Worm (Caenorhabditis elegans): ENCODE measurements around the gene ger-1.

ger-1 gene

DNA sequence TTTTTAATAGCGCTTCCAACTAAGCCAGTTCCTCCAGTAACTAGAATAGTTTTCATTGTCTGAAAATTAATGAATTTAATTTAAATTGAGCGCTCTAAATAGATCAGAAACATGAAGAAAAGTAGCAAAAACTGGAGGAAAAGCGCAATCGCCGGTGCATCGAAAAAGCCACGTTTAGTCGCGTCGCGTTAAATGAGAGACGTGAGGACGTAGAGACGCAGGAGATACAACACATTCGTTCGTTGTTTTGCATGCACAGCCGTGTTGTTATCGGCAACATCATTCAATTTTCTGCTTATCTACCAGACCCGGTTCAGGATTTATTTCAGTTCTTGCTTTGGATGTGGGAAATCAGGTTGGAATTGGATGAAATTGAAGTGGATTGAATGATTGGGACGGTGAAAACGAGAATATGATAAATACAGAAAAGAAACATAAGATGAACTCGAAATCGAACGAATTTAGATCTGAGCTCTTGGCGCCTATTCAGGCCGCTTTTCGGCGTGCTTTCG, at the start of gene ger-1:
TSS of gene ger-1 (minus strand) at position 93 of the 512 bp plus-strand sequence.
- no peak for TF ChIP-seq die-1 (tag; optimal IDR thresholded peaks at IDR 0.05)
- no peak for TF ChIP-seq K11D2.4 (GFP tag; IDR thresholded peaks at IDR 0.05)
- no peak for TF ChIP-seq B0035.1 (tag; optimal IDR thresholded peaks at IDR 0.05)
- TF ChIP-seq F57C9.4 (tag; optimal IDR thresholded peaks at IDR 0.05) = no peak
- TF ChIP-seq dox-1 (GFP tag; IDR thresholded peaks at IDR 0.05) = 0 out of 2 replicates have a peak, but pooled peaks have one; percentile 21
- TF ChIP-seq B0336.3 (GFP tag; IDR thresholded peaks at IDR 0.05) = no peak
- TF ChIP-seq madf-6 (GFP tag; IDR thresholded peaks at IDR 0.05) = peak; percentile 62
- peak; percentile 12 for TF ChIP-seq tbp1 (GFP tag; optimal IDR thresholded peaks at IDR 0.05)
- TF ChIP-seq nhr-120 (GFP tag; IDR thresholded peaks at IDR 0.05) = no peak
- no peak for TF ChIP-seq cebp-2 (GFP tag; IDR thresholded peaks at IDR 0.05)
- no peak for TF ChIP-seq ztf-6 (GFP tag; IDR thresholded peaks at IDR 0.05)
- no peak for TF ChIP-seq ztf-18 (tag; optimal IDR thresholded peaks at IDR 0.05)
- no peak for TF ChIP-seq F39B2.1 (GFP tag; IDR thresholded peaks at IDR 0.05)
- TF ChIP-seq lin-40 (tag; optimal IDR thresholded peaks at IDR 0.05) = no peak
- TF ChIP-seq lag-1 (GFP tag; IDR thresholded peaks at IDR 0.05) = no peak
- TF ChIP-seq F37B4.10 (GFP tag; IDR thresholded peaks at IDR 0.05) = no peak
- 0 out of 2 replicates have a peak, but pooled peaks have one; percentile 48 for TF ChIP-seq hsf-1 (GFP tag; IDR thresholded peaks at IDR 0.05)
- TF ChIP-seq repo-1 (tag; optimal IDR thresholded peaks at IDR 0.05) = no peak
- TF ChIP-seq egl-44 (GFP tag; IDR thresholded peaks at IDR 0.05) = no peak
- TF ChIP-seq rpc-1 (optimal IDR thresholded peaks at IDR 0.05) = no peak
- no peak for TF ChIP-seq rpc-1 (tag; optimal IDR thresholded peaks at IDR 0.05)
- TF ChIP-seq nhr-80 (tag; optimal IDR thresholded peaks at IDR 0.05) = peak; percentile 18
- no peak for TF ChIP-seq zim-3 (tag; optimal IDR thresholded peaks at IDR 0.05)
- no peak for TF ChIP-seq lir-1 (GFP tag; conservative IDR thresholded peaks at IDR 0.05)
- TF ChIP-seq attf-5 (GFP tag; optimal IDR thresholded peaks at IDR 0.05) = no peak
- peak; percentile 0 for TF ChIP-seq lin-54 (GFP tag; optimal IDR thresholded peaks at IDR 0.05)
- TF ChIP-seq madf-3 (GFP tag; IDR thresholded peaks at IDR 0.05) = 0 out of 2 replicates have a peak, but pooled peaks have one; percentile 21
- TF ChIP-seq hrde-1 (tag; optimal IDR thresholded peaks at IDR 0.05; ENCODE audit: borderline replicate concordance) = no peak

- TF ChIP-seq lin-26 (GFP tag; IDR thresholded peaks at IDR 0.05) (no peak), nhr-90 (tag; optimal IDR thresholded peaks at IDR 0.05) (no peak), Y67H2A.10 (GFP tag; conservative IDR thresholded peaks at IDR 0.05) (no peak), xnd-1 (tag; optimal IDR thresholded peaks at IDR 0.05) (no peak), rec-8 (tag; optimal IDR thresholded peaks at IDR 0.05) (no peak), K12H6.12 (tag; optimal IDR thresholded peaks at IDR 0.05) (no peak), tbx-9 (tag; optimal IDR thresholded peaks at IDR 0.05; ENCODE audit: borderline replicate concordance) (no peak), ets-4 (GFP tag; optimal IDR thresholded peaks at IDR 0.05) (no peak), ZK185.1 (tag; optimal IDR thresholded peaks at IDR 0.05; ENCODE audit: poor library complexity, severe bottlenecking) (peak; percentile 21), nfyb-1 (GFP tag; IDR thresholded peaks at IDR 0.05) (no peak), repo-1 (tag; optimal IDR thresholded peaks at IDR 0.05) (peak; percentile 21), bed-1 (GFP tag; IDR thresholded peaks at IDR 0.05) (no peak), tbp1 (GFP tag; optimal IDR thresholded peaks at IDR 0.05) (peak; percentile 21), akir-1 (GFP tag; optimal IDR thresholded peaks at IDR 0.05) (no peak), ztf-25 (GFP tag; IDR thresholded peaks at IDR 0.05) (no peak), lin-54 (GFP tag; optimal IDR thresholded peaks at IDR 0.05) (peak; percentile 35), efl-1 (GFP tag; optimal IDR thresholded peaks at IDR 0.05) (no peak), ceh-58 (GFP tag; IDR thresholded peaks at IDR 0.05) (no peak), B0035.1 (tag; optimal IDR thresholded peaks at IDR 0.05) (no peak), lsl-1 (GFP tag; optimal IDR thresholded peaks at IDR 0.05) (no peak), hmg-1.2 (GFP tag; IDR thresholded peaks at IDR 0.05) (peak; percentile 79), F22D6.2 (tag; optimal IDR thresholded peaks at IDR 0.05) (no peak), sea-2 (GFP tag; IDR thresholded peaks at IDR 0.05) (no peak), nhr-27 (tag; optimal IDR thresholded peaks at IDR 0.05) (no peak), mes-4 (tag; optimal IDR thresholded peaks at IDR 0.05) (no peak)
These were observed 49.5 kb upstream of the ger-1 start for ce11 chrIII:7116615-7117252.

All from whole organism, young adult.